Fruit fly (Drosophila melanogaster): Measurements from ENCODE around the gene ago.

Gene ago

DNA sequence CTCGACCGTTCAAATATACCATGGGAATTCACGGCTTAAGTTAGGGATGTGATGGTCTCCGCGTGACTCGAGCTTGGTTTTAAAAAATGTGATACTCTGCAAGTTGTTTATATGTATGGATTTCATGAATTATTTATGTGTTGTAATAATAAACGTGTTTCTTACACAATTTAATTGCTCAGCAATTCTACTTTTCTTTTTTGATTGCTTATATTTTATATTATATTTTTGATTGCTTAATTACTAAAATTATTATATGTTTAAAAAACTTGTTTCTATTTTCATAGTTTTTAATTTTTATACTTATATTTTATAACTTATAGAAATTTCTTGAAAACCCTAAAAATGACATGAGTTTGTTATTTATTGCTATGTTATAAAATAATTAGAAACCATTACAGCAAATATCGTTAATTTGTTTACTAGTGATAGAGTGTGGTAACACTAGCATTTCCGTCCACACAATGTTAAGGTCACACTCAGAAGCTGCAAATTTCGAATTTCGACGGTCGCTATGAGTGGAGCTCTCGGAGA is at the start of gene ago, which contains the start of gene CG1265:
Gene ago, minus strand, starts transcription at position 6 of the 534 bp plus-strand sequence.
Gene CG1265, plus strand, starts transcription at position 476 of the 534 bp plus-strand sequence.
- peak; percentile 32 for TF ChIP-seq CG17801 (GFP tag; optimal IDR thresholded peaks at IDR 0.05; ENCODE audit: partially characterized antibody)

DNA sequence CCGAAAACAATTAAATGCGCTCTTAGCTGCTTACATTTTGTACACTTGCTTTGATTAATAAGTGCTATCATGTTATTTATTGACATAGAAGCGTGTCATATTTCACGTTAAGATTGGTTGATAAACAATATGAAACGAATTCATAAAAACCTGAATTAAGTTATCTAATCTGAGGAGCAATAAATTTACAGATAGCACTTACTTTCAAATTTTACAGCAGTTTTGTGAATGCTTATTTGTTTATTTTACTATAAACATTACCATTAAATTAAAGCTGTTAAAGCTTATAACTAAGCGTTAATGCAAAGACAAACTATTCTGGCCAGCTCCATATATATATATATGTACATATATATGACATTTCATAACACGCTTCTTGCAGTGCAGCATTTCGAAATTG is 48.0 kb upstream of the ago start:
- TF ChIP-seq CG17801 (GFP tag; optimal IDR thresholded peaks at IDR 0.05; ENCODE audit: partially characterized antibody), result no peak

DNA sequence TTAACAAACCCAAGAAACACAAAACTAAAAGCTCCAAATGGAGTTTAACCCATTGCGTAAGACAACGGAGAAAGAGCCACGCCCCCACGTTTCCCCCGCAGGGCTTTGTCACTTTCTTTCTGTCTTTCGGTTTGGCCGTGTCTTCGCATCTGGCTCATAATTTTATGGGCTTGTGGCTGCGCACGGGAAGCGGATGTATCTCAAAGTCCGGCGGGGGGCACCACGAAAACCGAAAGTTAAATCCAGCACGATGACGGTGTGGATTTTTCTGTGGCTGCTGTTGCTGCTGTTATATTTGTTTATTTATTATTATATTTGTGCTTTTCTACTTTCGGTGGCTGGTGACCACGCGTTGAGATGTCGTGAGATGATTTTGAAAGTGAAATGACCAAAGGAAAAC is 42.7 kb upstream of the ago start:
- TF ChIP-seq CG17801 (GFP tag; optimal IDR thresholded peaks at IDR 0.05; ENCODE audit: partially characterized antibody), result no peak

DNA sequence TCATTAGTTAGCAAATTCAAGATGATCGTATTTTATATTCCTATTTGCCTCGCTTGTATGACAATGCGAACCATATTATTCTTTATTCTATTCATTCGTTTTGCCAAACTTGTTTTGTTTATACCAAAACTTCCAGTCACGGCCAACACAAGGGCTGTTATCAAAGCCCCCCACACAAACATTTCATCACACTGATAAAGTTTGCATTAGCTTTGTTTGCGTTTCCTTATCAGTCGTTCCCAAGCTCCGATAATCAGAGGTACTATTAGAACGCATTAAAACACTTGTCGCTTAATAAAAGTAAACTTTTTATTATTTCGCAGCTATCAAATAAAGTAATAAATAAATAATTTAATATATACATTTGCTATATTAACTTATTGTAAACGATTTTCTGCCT is 39.6 kb upstream of the ago start:
- TF ChIP-seq CG17801 (GFP tag; optimal IDR thresholded peaks at IDR 0.05; ENCODE audit: partially characterized antibody), result peak; percentile 20

DNA sequence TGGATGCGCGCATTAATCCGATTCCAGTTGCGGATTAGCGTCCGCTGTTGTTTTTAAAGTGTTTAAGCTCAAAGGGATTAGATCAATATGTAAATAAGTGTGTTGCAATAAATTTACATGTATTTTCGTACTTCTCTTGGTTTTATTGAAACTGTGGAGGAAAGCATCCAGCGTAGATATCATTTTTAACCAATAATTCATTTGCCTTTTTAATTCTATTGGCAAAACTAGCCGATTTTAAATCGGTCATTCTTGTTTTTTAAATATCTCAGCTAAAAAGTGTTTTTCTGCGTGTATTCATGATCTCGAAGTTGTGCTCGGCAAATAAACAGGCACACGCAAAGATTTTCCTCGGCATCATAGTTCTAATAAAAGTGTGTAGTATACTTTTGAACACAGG is 39.2 kb upstream of the ago start:
- TF ChIP-seq CG17801 (GFP tag; optimal IDR thresholded peaks at IDR 0.05; ENCODE audit: partially characterized antibody), result no peak

DNA sequence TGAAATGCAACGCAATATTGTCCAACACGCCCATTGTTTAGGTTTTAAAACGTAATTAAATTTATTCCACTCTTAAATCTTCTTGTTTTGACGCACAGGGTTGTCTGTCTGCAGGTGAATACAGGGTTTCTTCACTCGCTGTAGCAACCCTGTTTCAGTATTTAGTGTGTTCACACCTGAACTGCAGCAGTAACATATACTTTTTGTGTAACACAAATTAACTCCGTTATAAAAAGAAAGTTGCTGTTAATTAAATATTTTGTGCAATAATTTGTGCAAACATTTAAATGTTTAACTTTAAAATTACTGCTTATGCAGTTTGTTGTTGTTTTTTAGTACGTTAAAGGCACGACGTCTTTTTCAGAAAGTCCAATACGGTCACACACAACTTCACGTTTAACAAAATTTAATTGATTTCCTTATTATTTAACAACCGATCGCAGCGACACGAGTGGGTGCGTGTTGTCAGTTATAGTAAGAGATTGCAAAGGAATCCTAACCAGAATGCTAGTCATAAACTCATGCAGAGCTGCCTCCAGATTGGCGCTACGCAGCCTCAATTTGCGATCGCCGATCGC is 38.1 kb upstream of the ago start, which contains the start of the genes CG15012 and Fdx2:
Gene CG15012, minus strand, starts transcription at position 127 of the 578 bp plus-strand sequence.
Gene Fdx2, plus strand, starts transcription at position 363 of the 578 bp plus-strand sequence.
- TF ChIP-seq CG17801 (GFP tag; optimal IDR thresholded peaks at IDR 0.05; ENCODE audit: partially characterized antibody), result peak; percentile 64

DNA sequence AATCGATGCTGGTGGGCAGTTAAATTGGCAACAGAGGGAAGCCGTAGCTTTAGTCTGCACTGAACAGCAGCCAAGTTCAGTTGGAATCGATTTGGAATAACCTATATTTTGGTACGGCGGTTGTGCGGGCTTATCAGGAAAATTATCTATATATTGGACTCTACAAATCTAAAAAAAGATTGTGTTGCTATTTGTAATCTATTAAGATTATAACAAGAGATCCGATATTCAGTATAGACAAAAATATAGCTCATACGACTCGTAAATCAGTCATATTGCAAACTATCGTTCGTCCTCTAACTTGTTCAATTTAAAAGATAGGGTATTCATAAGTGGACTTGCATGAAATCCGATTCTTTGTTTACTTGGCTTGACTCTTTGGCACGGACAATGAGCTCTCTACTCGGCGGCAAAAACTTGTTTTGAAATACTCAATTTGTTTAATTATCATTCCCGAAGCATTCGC is 34.5 kb upstream of the ago start, which contains the start of gene Hexo1:
Gene Hexo1, plus strand, starts transcription at position 51 of the 466 bp plus-strand sequence.
- TF ChIP-seq CG17801 (GFP tag; optimal IDR thresholded peaks at IDR 0.05; ENCODE audit: partially characterized antibody), result peak; percentile 16

DNA sequence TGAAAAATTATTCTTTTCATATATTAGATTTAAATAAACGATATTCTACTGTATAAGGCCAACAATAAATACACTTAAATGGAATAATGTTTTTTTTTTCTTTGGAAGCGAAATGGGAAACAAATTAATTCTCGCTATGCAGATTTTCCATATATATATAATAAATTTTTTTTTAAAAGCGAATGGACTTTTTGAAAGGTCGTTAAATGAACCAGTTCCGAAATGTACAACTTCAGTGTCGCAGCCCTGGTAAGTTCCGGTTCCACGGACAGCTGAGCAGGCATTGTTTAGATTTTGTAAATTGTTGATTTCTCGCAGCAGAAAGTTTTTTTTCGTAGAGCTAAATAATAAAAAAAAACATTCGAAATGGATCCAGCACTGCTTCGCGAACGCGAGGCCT is 32.7 kb upstream of the ago start, which contains the start of gene TfIIEbeta:
Gene TfIIEbeta, plus strand, starts transcription at position 255 of the 400 bp plus-strand sequence.
- TF ChIP-seq CG17801 (GFP tag; optimal IDR thresholded peaks at IDR 0.05; ENCODE audit: partially characterized antibody), result no peak

DNA sequence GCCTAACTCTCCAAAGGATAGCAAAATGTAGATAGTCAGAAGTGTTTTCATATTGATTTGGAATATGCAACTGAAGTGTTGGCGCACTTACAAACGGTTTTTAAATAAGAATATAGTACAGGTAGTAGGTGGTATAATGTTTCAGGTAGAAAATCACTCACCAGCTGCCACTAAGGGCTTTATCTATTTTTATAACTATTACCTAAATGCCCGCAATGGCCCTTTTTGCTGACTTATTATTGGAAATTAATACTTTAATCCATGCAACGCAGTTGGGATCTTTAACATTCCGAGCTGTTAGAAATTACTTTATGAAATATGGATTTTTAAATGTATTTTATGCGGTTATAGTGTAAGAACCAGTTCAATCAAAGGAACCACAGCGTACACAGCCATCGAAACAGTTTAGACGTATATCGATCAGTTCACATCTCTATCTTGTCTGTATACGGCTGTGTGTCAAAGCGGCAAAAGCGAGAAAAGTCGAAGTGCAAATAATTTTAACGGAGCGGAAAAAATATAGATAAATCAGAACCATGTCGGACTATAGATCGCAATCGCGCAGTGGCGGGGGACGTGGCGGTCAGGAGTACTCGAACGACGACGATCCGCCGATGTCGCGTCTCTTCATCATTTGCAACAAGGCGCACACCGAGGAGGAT is 29.5 kb upstream of the ago start, which contains the start of the genes srw and CG1316:
Gene srw, minus strand, starts transcription at position 51 of the 662 bp plus-strand sequence.
Gene CG1316, plus strand, starts transcription at position 424 of the 662 bp plus-strand sequence.
- TF ChIP-seq CG17801 (GFP tag; optimal IDR thresholded peaks at IDR 0.05; ENCODE audit: partially characterized antibody), result peak; percentile 47

DNA sequence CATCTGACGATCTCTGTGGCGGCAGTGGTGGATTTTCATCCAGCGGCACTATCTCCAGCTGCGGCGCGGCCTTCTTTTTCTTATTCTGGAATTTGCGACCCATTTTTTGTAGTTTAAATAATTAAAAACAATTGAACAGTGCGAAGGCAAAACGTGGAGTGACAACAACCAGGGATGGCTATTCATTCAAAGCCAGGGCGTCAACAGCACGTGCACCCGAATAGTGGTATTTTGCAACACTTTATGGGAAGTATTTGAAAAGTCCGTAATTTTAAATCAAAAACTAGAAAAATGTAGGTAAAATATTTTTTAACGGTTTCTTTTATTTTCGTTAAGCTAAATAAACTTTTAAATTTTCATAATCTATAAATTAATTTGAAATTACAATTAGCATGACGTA is 28.5 kb upstream of the ago start, which contains the start of gene CG11583:
Gene CG11583, minus strand, starts transcription at position 191 of the 400 bp plus-strand sequence.
- TF ChIP-seq CG17801 (GFP tag; optimal IDR thresholded peaks at IDR 0.05; ENCODE audit: partially characterized antibody), result peak; percentile 60

DNA sequence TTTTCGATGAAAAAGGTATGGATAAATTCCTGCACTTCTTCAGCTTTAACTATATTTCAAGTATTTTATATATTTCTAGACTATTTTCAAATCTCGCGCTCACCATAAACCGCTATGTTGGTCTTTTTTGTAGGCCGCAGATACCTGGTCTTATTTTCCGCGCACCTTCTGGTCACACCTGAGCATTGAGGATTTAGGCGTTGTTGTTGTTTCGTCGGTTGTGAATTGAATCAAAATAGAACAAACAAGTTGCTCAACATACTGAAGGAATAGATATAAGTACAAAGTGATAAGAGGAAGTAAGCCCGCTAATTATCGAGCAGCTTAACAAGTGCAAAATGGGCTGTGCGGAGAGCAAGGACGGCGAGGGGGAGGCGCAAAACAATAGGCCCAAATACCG is 23.7 kb upstream of the ago start, which contains the start of gene Ctl1:
Gene Ctl1, plus strand, starts transcription at position 167 of the 400 bp plus-strand sequence.
- TF ChIP-seq CG17801 (GFP tag; optimal IDR thresholded peaks at IDR 0.05; ENCODE audit: partially characterized antibody), result no peak

DNA sequence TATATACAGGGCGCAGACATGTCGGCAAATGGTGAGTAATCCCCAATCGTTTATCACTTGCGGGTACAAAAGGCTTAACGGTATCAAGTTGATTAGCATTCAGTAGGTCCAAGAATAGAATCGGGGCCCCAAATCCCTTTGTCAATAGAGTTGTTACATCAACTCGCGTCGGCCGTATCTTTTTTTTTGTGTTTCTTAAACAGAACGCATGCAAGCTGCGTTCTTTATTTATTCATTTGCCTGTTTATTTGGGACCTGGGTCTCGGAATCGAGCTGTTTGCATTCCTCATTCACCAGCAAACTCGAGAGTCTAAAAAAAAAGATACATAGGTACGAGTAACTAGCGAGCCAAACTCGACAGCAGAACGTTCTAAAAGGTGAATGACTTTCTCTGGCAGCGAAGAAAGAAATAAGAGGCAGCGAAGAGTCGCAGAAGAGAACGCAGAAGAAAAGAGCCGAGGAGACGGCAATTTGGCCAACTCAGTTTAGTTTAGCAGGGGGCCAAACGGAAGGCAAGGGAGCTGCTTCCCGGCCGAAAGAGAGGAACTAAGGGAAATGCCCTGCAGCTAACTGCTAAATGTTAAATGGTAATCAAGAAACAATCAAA is 18.2 kb upstream of the ago start:
- TF ChIP-seq CG17801 (GFP tag; optimal IDR thresholded peaks at IDR 0.05; ENCODE audit: partially characterized antibody), result no peak

DNA sequence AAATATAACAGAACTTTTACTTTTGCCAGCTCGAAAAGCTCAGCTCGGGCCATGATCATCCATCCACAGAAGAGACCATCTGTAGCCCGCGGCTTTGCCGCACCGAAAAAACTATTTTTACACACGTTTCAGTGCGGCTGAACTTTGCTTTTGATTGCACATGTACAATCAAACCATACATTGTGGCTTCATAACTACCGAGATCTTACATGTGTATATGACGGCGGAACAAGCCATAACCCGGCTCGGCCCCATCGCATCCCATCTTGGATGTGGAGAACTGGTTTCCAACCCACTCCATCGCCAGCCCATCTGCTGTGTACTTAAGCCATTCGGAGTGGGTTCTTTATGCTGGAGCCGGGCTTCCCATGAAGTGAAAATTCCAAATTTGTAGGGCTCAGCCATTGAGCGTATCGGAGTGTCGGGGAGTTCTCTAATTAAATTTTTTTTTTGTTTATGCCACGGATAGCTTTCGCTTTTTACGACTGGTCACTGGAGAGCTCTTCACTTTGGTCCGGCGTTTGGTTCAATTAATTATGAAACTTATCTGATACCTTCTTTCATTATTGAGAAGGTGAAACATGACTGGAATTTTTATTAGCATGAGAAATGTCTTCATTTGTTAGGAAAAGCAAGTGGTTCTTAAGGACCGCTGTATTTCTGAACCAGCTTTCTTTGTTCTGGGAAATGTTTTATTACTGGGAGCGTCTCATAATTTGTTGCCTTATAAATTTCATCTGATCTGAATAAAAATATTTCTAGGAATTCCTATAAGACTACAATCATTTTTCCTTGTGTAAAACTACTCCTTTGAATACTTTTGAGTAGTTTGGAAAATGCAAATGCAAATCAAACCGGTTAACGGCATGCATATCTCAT is 17.1 kb upstream of the ago start:
- no peak for TF ChIP-seq CG17801 (GFP tag; optimal IDR thresholded peaks at IDR 0.05; ENCODE audit: partially characterized antibody)

DNA sequence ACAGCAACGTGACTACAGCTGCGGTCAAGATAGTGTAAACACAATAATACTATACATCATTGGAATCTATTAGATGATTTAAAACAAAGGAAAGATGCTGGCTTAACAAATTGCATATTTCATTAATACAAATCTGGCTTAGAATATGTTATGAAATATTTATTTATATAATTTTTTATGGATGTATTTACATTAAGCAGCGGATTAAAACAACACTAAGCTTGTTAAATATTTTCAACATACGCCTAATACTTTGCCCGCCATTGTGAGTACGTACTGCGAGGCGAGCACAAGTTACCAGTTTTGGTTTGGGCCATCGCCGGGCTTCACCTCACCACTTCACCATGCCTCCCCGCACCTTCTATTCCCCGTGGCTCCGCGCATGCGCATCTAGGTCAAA is 15.8 kb upstream of the ago start:
- no peak for TF ChIP-seq CG17801 (GFP tag; optimal IDR thresholded peaks at IDR 0.05; ENCODE audit: partially characterized antibody)

Measured in ovary, adult (tissue).